Worm (Caenorhabditis elegans) whole organism, late embryonic: ENCODE results near the gene C04B4.1.

Source experiments
- ama-1 ChIP-seq: fragments of 150-350 bp; optimal IDR thresholded peaks from 2 replicates; lab custom pipeline; 2014
- che-1 ChIP-seq: sonication (generic microtip); optimal IDR thresholded peaks from 2 replicates; lab custom pipeline; 2016; ENCODE audit warnings: mild to moderate bottlenecking, missing genetic modification characterization, missing compliant biosample characterization
- ets-4 ChIP-seq: sonication (generic microtip); optimal IDR thresholded peaks from 2 replicates; lab custom pipeline; 2016; ENCODE audit warnings: missing genetic modification characterization, missing compliant biosample characterization
- unc-55 ChIP-seq: sonication (generic microtip); optimal IDR thresholded peaks from 2 replicates; lab custom pipeline; 2017; ENCODE audit warnings: missing biosample characterization, missing genetic modification reagents, missing genetic modification characterization
- unc-86 ChIP-seq: sonication (generic microtip); optimal IDR thresholded peaks from 2 replicates; lab custom pipeline; 2016; ENCODE audit warnings: missing genetic modification characterization, missing compliant biosample characterization
- ztf-16 ChIP-seq: sonication (generic microtip); optimal IDR thresholded peaks from 2 replicates; lab custom pipeline; 2017; ENCODE audit warnings: missing genetic modification characterization, missing compliant biosample characterization

- TF ChIP-seq unc-55 (GFP tag; lab: Kevin White, UChicago): no peak
- TF ChIP-seq ets-4 (tag; lab: Kevin White, UChicago): no peak
- TF ChIP-seq che-1 (tag; lab: Kevin White, UChicago): no peak
- no peak for TF ChIP-seq ama-1 (lab: Kevin White, UChicago)
- no peak for TF ChIP-seq ztf-16
- no peak for TF ChIP-seq unc-86 (tag; lab: Kevin White, UChicago)
Measured at ce11 chrX:12296392-12296791, 15.8 kb downstream of the C04B4.1 start, which contains the start of gene W06D11.2.
